Worm (Caenorhabditis elegans) whole organism, late embryonic: ENCODE results near the gene str-74.

Experiments
- ceh-9 ChIP-seq: sonication (generic microtip); optimal IDR thresholded peaks from 2 replicates; lab custom pipeline; 2016; ENCODE audit warnings: mild to moderate bottlenecking, missing genetic modification characterization, inconsistent platforms, missing compliant biosample characterization
- pha-4 ChIP-seq: fragments of 150-350 bp; optimal IDR thresholded peaks from 2 replicates; lab custom pipeline; 2018; ENCODE audit warnings: missing biosample characterization, missing genetic modification reagents, missing genetic modification characterization
- syd-9 ChIP-seq: sonication (generic microtip); optimal IDR thresholded peaks from 2 replicates; lab custom pipeline; 2016; ENCODE audit warnings: mild to moderate bottlenecking, missing genetic modification characterization, moderate library complexity, missing compliant biosample characterization
- tbx-7 ChIP-seq: sonication (generic microtip); optimal IDR thresholded peaks from 2 replicates; lab custom pipeline; 2016; ENCODE audit warnings: missing genotype, missing genetic modification characterization, missing compliant biosample characterization

ce11 chrX:10225845-10226244 lies 15.0 kb downstream of the str-74 start:
- TF ChIP-seq tbx-7 (no peak), ceh-9 (tag; lab: Kevin White, UChicago) (no peak), syd-9 (tag; lab: Kevin White, UChicago) (no peak), pha-4 (no peak)
